Worm (Caenorhabditis elegans): Measurements from ENCODE around the gene Y111B2A.12.

The Y111B2A.12 gene

DNA sequence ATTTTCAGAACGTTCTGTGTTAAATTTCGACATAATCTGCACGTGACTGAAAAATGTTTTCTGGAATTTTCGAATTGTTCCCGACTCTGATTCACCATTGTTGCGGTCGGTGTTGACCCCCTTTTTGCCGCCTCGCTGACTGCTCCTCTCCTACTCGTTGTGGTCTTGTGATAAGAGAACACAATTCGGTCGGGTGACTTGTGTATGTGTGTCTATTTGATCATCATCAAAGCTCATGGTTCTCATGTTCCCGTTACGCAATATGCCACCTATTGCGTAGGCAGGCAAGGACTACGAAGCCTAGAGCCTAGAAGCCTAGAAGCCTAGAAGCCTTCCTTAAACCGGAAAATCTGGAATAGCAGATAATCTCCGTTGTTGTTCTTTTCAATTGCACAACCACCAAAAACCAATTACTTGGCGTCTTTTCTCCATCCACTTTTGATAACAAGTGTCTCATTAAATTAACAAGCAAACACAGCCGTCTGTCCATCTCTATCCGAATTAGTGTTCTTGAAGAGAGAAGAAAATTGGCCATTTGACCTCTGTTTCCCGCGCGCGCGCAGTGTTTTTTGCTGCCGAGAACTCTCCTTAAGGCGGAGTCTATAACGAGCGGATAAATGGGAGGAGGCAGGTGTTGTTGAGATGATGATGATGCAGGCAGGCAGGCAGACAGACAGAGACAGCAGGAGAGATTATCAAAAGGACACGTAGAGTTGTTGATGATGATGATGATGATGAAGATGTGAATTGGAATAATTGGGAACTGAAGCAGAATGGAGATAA lies 5.8 kb downstream of the Y111B2A.12 start (continued):
- no peak for TF ChIP-seq lin-13 (GFP tag; optimal IDR thresholded peaks at IDR 0.05)
- no peak for TF ChIP-seq egl-27 (tag; optimal IDR thresholded peaks at IDR 0.05)

DNA sequence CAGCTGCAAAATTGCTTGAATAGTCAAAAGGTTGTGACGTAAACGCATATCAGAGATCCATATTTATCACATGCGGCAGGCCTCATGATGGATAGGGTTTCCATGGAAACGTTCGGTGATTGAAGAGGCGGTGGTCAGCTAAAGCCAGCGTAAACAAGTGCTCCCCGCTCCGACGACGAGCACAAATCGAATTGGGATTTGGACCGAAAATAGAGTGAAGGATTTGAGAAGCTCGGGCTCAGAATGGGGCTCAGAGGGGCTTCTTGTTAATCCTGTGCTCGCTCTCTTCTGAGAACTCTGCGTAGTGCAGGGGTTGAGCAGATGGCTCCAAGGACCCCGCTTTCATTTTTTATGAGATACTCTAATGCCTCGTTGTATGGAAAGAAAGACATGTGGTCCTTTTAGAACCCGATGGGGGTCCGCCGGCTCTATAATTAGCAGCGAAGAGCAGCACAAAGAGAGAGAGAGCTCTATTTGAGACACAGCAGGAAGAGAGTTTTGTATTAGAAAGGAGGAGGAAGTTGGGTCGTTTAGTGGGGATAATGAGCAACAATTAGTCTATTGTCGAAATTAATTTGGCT lies 6.9 kb downstream of the Y111B2A.12 start:
- TF ChIP-seq nhr-21 (tag; optimal IDR thresholded peaks at IDR 0.05) (peak; percentile 12), crh-2 (tag; optimal IDR thresholded peaks at IDR 0.05) (no peak), ztf-1 (GFP tag; conservative IDR thresholded peaks at IDR 0.05) (0 out of 2 replicates have a peak, but pooled peaks have one; percentile 81), lin-11 (tag; optimal IDR thresholded peaks at IDR 0.05) (peak; percentile 16), nhr-129 (tag; optimal IDR thresholded peaks at IDR 0.05) (peak; percentile 2), egl-27 (tag; optimal IDR thresholded peaks at IDR 0.05) (no peak), F13H6.1 (tag; optimal IDR thresholded peaks at IDR 0.05) (peak; percentile 2), ztf-4 (tag; optimal IDR thresholded peaks at IDR 0.05) (peak; percentile 22), nhr-23 (tag; optimal IDR thresholded peaks at IDR 0.05) (no peak), elt-3 (tag; optimal IDR thresholded peaks at IDR 0.05) (no peak), Y55F3AM.14 (GFP tag; optimal IDR thresholded peaks at IDR 0.05) (no peak), alr-1 (tag; optimal IDR thresholded peaks at IDR 0.05) (no peak), C34F6.9 (tag; optimal IDR thresholded peaks at IDR 0.05) (peak; percentile 33)

DNA sequence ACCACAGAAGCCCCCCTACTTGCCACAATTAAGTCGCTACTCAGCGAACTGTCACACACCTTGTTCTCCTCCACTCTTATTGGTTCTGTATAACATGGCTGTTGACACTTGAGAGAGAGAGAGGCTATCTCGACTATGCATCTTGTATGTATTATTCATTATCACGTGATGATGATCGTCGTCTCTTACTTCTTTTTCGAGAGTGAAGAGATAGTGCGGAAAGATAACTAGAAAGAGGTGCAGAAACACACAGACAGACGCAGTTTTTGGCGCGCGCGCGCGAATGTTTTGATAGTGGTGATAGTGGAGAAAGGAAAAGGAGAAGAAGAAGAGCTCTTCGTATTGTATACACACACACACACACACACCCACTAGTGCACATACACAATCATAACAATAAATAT lies 7.9 kb downstream of the Y111B2A.12 start:
- no peak for TF ChIP-seq ztf-1 (GFP tag; conservative IDR thresholded peaks at IDR 0.05)
- peak; percentile 75 for TF ChIP-seq gmeb-1 (tag; optimal IDR thresholded peaks at IDR 0.05)
- TF ChIP-seq ceh-16 (tag; optimal IDR thresholded peaks at IDR 0.05), result peak; percentile 8
- TF ChIP-seq mab-5 (tag; optimal IDR thresholded peaks at IDR 0.05), result no peak
- peak in 1 of 2 experiments; percentile 54 for TF ChIP-seq mdl-1 (tag; optimal IDR thresholded peaks at IDR 0.05)
- TF ChIP-seq fos-1 (tag; optimal IDR thresholded peaks at IDR 0.05), result peak; percentile 93
- TF ChIP-seq alr-1 (tag; optimal IDR thresholded peaks at IDR 0.05), result no peak
- TF ChIP-seq egl-27 (tag; optimal IDR thresholded peaks at IDR 0.05), result peak; percentile 72
- TF ChIP-seq lin-11 (tag; optimal IDR thresholded peaks at IDR 0.05), result no peak
- TF ChIP-seq R02D3.7 (tag; optimal IDR thresholded peaks at IDR 0.05), result no peak
- TF ChIP-seq ceh-82 (tag; optimal IDR thresholded peaks at IDR 0.05), result no peak
- TF ChIP-seq nhr-25 (tag; optimal IDR thresholded peaks at IDR 0.05), result peak; percentile 82
- no peak for TF ChIP-seq sem-4 (tag; optimal IDR thresholded peaks at IDR 0.05)
- TF ChIP-seq nhr-129 (tag; optimal IDR thresholded peaks at IDR 0.05), result peak; percentile 88
- TF ChIP-seq nhr-10 (tag; optimal IDR thresholded peaks at IDR 0.05), result no peak
- TF ChIP-seq dmd-4 (tag; optimal IDR thresholded peaks at IDR 0.05), result no peak
- no peak for TF ChIP-seq unc-62 (GFP tag; optimal IDR thresholded peaks at IDR 0.05)
- no peak for TF ChIP-seq blmp-1 (tag; optimal IDR thresholded peaks at IDR 0.05; ENCODE audit: insufficient read depth)
- TF ChIP-seq elt-3 (tag; optimal IDR thresholded peaks at IDR 0.05), result no peak
- no peak for TF ChIP-seq ama-1 (optimal IDR thresholded peaks at IDR 0.05)
- no peak for TF ChIP-seq nhr-6 (tag; optimal IDR thresholded peaks at IDR 0.05)
- no peak for TF ChIP-seq unc-39 (tag; optimal IDR thresholded peaks at IDR 0.05)
- peak; percentile 91 for TF ChIP-seq sma-3 (GFP tag; optimal IDR thresholded peaks at IDR 0.05)
- TF ChIP-seq peb-1 (tag; optimal IDR thresholded peaks at IDR 0.05), result no peak
- TF ChIP-seq crh-2 (tag; optimal IDR thresholded peaks at IDR 0.05), result peak; percentile 86
- TF ChIP-seq Y55F3AM.14 (GFP tag; optimal IDR thresholded peaks at IDR 0.05), result no peak
- peak; percentile 49 for TF ChIP-seq unc-55 (GFP tag; optimal IDR thresholded peaks at IDR 0.05)
- TF ChIP-seq sma-9 (GFP tag; optimal IDR thresholded peaks at IDR 0.05), result peak; percentile 90
- no peak for TF ChIP-seq sma-9 (tag; optimal IDR thresholded peaks at IDR 0.05)
- TF ChIP-seq F13H6.1 (tag; optimal IDR thresholded peaks at IDR 0.05), result peak; percentile 82
- peak; percentile 32 for TF ChIP-seq lin-13 (GFP tag; optimal IDR thresholded peaks at IDR 0.05)
- TF ChIP-seq lin-39 (tag; optimal IDR thresholded peaks at IDR 0.05), result no peak
- TF ChIP-seq snpc-4 (tag; optimal IDR thresholded peaks at IDR 0.05), result no peak
- TF ChIP-seq ztf-4 (tag; optimal IDR thresholded peaks at IDR 0.05), result no peak
- TF ChIP-seq nhr-11 (tag; optimal IDR thresholded peaks at IDR 0.05), result no peak
- no peak for TF ChIP-seq nhr-77 (tag; optimal IDR thresholded peaks at IDR 0.05)
- no peak for TF ChIP-seq ztf-11 (tag; optimal IDR thresholded peaks at IDR 0.05)
- no peak for TF ChIP-seq nhr-237 (tag; optimal IDR thresholded peaks at IDR 0.05)
- no peak for TF ChIP-seq aly-2 (tag; optimal IDR thresholded peaks at IDR 0.05)
- TF ChIP-seq ZK546.5 (tag; optimal IDR thresholded peaks at IDR 0.05), result no peak
- peak; percentile 8 for TF ChIP-seq elt-1 (tag; optimal IDR thresholded peaks at IDR 0.05)
- peak in 1 of 2 experiments; percentile 72 for TF ChIP-seq lsy-2 (tag; optimal IDR thresholded peaks at IDR 0.05)
- peak; percentile 75 for TF ChIP-seq nhr-21 (tag; optimal IDR thresholded peaks at IDR 0.05)
- no peak for TF ChIP-seq nhr-12 (tag; optimal IDR thresholded peaks at IDR 0.05)
- TF ChIP-seq mbf-1 (tag; optimal IDR thresholded peaks at IDR 0.05), result no peak
- no peak for TF ChIP-seq nhr-23 (tag; optimal IDR thresholded peaks at IDR 0.05)
- TF ChIP-seq C34F6.9 (tag; optimal IDR thresholded peaks at IDR 0.05), result peak; percentile 53

Data from whole organism, L2 larva.